Fruit fly (Drosophila melanogaster): ENCODE measurements around the gene obst-H.
A peak's percentile ranks its signal among the peaks of the same experiment; 100 is the strongest.

The obst-H gene

DNA sequence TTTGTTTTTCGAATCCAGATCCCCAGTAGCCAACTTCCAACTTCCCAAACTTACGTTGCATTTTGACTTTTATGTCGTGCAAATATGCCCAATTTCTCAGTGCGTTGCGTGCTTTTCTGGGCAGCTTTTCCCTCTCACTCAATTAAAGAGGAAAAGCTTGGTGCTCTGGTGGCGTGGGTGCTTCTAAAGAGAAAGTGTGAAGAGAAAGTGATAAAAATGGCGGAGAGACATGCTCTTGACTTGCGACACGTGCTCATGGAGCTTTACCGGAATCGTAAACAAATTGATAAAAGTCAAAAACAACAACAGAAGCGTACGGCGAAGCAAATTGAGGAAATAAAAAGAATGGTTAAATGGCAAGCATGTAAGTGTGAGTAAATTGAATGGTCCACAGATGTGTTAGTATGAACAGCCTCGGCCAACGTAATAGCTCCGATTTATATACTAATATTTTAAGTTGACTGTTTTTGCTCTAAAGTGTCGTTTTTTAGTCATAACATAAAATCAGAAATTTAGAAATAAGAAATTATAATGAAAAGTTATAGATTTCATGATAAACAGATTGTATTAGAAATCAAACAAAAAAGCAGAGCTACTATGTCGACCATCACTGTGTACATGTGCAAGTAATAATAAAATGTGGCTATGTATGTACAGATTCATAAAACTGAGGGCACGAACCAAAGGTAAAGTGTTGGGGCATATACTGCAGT, 35.0 kb downstream of the obst-H start (continued):
- TF ChIP-seq CG14050 (GFP tag; IDR thresholded peaks at IDR 0.05), result no peak
- peak in 1 of 2 experiments; percentile 0 for TF ChIP-seq Pdp1 (GFP tag; optimal IDR thresholded peaks at IDR 0.05)
- peak; percentile 16 for TF ChIP-seq CG1603 (tag; optimal IDR thresholded peaks at IDR 0.05)
- peak; percentile 5 for TF ChIP-seq odd (GFP tag; optimal IDR thresholded peaks at IDR 0.05)
- no peak for TF ChIP-seq CG13296 (GFP tag; optimal IDR thresholded peaks at IDR 0.05)
- no peak for TF ChIP-seq gfzf (GFP tag; optimal IDR thresholded peaks at IDR 0.05)
- no peak for TF ChIP-seq CG31224 (GFP tag; IDR thresholded peaks at IDR 0.05)
- peak; percentile 35 for TF ChIP-seq CG8924 (tag; optimal IDR thresholded peaks at IDR 0.05)
- TF ChIP-seq CG8359 (GFP tag; optimal IDR thresholded peaks at IDR 0.05; ENCODE audit: borderline replicate concordance), result peak; percentile 13
- no peak for TF ChIP-seq CG33213 (GFP tag; optimal IDR thresholded peaks at IDR 0.05)
- TF ChIP-seq Hr78 (GFP tag; optimal IDR thresholded peaks at IDR 0.05), result peak in 1 of 2 experiments; percentile 25
- no peak for TF ChIP-seq CG1529 (GFP tag; optimal IDR thresholded peaks at IDR 0.05)
- 0 out of 2 replicates have a peak, but pooled peaks have one; percentile 11 for TF ChIP-seq Xrp1 (GFP tag; IDR thresholded peaks at IDR 0.05)
- no peak for TF ChIP-seq schlank (tag; optimal IDR thresholded peaks at IDR 0.05)
- TF ChIP-seq CG6272 (GFP tag; IDR thresholded peaks at IDR 0.05), result no peak
- peak; percentile 21 for TF ChIP-seq CG8388 (GFP tag; optimal IDR thresholded peaks at IDR 0.05)
- no peak for TF ChIP-seq Nf-YA (GFP tag; IDR thresholded peaks at IDR 0.05)
- no peak for TF ChIP-seq CG13123 (GFP tag; optimal IDR thresholded peaks at IDR 0.05)
- TF ChIP-seq CG15601 (tag; optimal IDR thresholded peaks at IDR 0.05), result peak; percentile 15
- TF ChIP-seq CG11723 (GFP tag; optimal IDR thresholded peaks at IDR 0.05), result no peak
- peak; percentile 30 for TF ChIP-seq Ets65A (GFP tag)
- peak; percentile 25 for TF ChIP-seq CG2712 (tag; optimal IDR thresholded peaks at IDR 0.05)
- TF ChIP-seq klu (GFP tag; IDR thresholded peaks at IDR 0.05), result no peak
- no peak for TF ChIP-seq bigmax (GFP tag; optimal IDR thresholded peaks at IDR 0.05)
- TF ChIP-seq Ada2b (GFP tag; IDR thresholded peaks at IDR 0.05), result 0 out of 2 replicates have a peak, but pooled peaks have one; percentile 36
- TF ChIP-seq CG11696 (GFP tag; IDR thresholded peaks at IDR 0.05), result peak; percentile 77
- no peak for TF ChIP-seq CG42726 (GFP tag; IDR thresholded peaks at IDR 0.05; ENCODE audit: partially characterized antibody)
- TF ChIP-seq Oli (tag; optimal IDR thresholded peaks at IDR 0.05), result peak; percentile 35
- no peak for TF ChIP-seq CTCF (GFP tag; optimal IDR thresholded peaks at IDR 0.05)
- TF ChIP-seq CG7839 (tag; optimal IDR thresholded peaks at IDR 0.05), result peak; percentile 46
- no peak for TF ChIP-seq Mrtf (GFP tag; IDR thresholded peaks at IDR 0.05)
- peak; percentile 23; the same call in 2 of the 3 replicates for TF ChIP-seq Aef1 (GFP tag; IDR thresholded peaks at IDR 0.05)
- no peak for TF ChIP-seq Eip74EF (GFP tag; optimal IDR thresholded peaks at IDR 0.05)
- no peak for TF ChIP-seq crc (GFP tag; optimal IDR thresholded peaks at IDR 0.05)
- peak; percentile 77 for TF ChIP-seq CG18764 (GFP tag; optimal IDR thresholded peaks at IDR 0.05)
- TF ChIP-seq CG2129 (GFP tag; IDR thresholded peaks at IDR 0.05; ENCODE audit: partially characterized antibody), result no peak
- no peak for TF ChIP-seq dan (GFP tag; IDR thresholded peaks at IDR 0.05)
- peak; percentile 54 for TF ChIP-seq CG3281 (GFP tag; optimal IDR thresholded peaks at IDR 0.05)
- TF ChIP-seq Drgx (GFP tag; IDR thresholded peaks at IDR 0.05), result no peak
- no peak for TF ChIP-seq cad (GFP tag; optimal IDR thresholded peaks at IDR 0.05)

dm6 chr3L:15485302-15485701, 43.7 kb downstream of the obst-H start, which contains the start of gene Ran-like:
Ran-like (minus strand) TSS chr3L:15485402.
- no peak for TF ChIP-seq pzg (GFP tag; optimal IDR thresholded peaks at IDR 0.05)
- TF ChIP-seq so (GFP tag; IDR thresholded peaks at IDR 0.05), result no peak
- TF ChIP-seq CG32532 (GFP tag; IDR thresholded peaks at IDR 0.05), result no peak
- no peak for TF ChIP-seq NC2β (GFP tag; optimal IDR thresholded peaks at IDR 0.05)
- no peak for TF ChIP-seq pfk (GFP tag; optimal IDR thresholded peaks at IDR 0.05)
- TF ChIP-seq danr (GFP tag; IDR thresholded peaks at IDR 0.05), result no peak
- no peak for TF ChIP-seq CG4360 (GFP tag; IDR thresholded peaks at IDR 0.05)
- TF ChIP-seq exex (tag; optimal IDR thresholded peaks at IDR 0.05), result no peak
- TF ChIP-seq sim (GFP tag; IDR thresholded peaks at IDR 0.05), result no peak
- no peak for TF ChIP-seq CG31388 (GFP tag; optimal IDR thresholded peaks at IDR 0.05)
- no peak for TF ChIP-seq CTCF (GFP tag; optimal IDR thresholded peaks at IDR 0.05)
- no peak for TF ChIP-seq fd102C (GFP tag; optimal IDR thresholded peaks at IDR 0.05)

Measured in whole organism, embryonic.